Fruit fly (Drosophila melanogaster) whole organism, prepupa: ENCODE measurements around the gene Taf4.

Experiments used
- Blimp-1 ChIP-seq: fragments of 200-800 bp; sonication (Bioruptor generic); optimal IDR thresholded peaks from 3 replicates; lab custom pipeline; 2017; ENCODE audit warnings: missing biosample characterization, missing genetic modification characterization, mild to moderate bottlenecking, moderate library complexity, missing genetic modification reagents
- CG10631 ChIP-seq: fragments of 200-800 bp; sonication (Bioruptor generic); optimal IDR thresholded peaks from 2 replicates; lab custom pipeline; 2016; ENCODE audit warnings: missing biosample characterization, missing genetic modification characterization
- CG10669 ChIP-seq: fragments of 200-800 bp; sonication (Bioruptor generic); optimal IDR thresholded peaks from 3 replicates; lab custom pipeline; 2018; ENCODE audit warnings: missing biosample characterization, mild to moderate bottlenecking, missing genetic modification characterization, moderate library complexity
- CG11762 ChIP-seq: fragments of 200-800 bp; sonication (Bioruptor generic); optimal IDR thresholded peaks from 3 replicates; lab custom pipeline; 2016; ENCODE audit warnings: missing biosample characterization, missing genetic modification characterization; ENCODE audit not compliant: insufficient read depth
- CG11902 ChIP-seq: fragments of 200-800 bp; sonication (Bioruptor generic); optimal IDR thresholded peaks from 3 replicates; lab custom pipeline; 2016; ENCODE audit warnings: missing biosample characterization, missing genetic modification characterization
- CG15336 ChIP-seq: fragments of 200-800 bp; sonication (Bioruptor generic); IDR thresholded peaks from 2 replicates; pipeline ENCODE4 v1.3.6; 2022; ENCODE audit warnings: missing biosample characterization, missing genetic modification characterization
- CG1621 ChIP-seq: fragments of 200-800 bp; sonication (Bioruptor generic); optimal IDR thresholded peaks from 3 replicates; lab custom pipeline; 2018; ENCODE audit warnings: missing biosample characterization, mild to moderate bottlenecking, missing genetic modification characterization
- CG16779 ChIP-seq: fragments of 200-800 bp; sonication (Bioruptor generic); optimal IDR thresholded peaks from 3 replicates; lab custom pipeline; 2017; ENCODE audit warnings: missing biosample characterization, mild to moderate bottlenecking, missing genetic modification characterization
- CG3032 ChIP-seq: fragments of 200-800 bp; optimal IDR thresholded peaks from 2 replicates; lab custom pipeline; 2019; ENCODE audit warnings: missing biosample characterization, mild to moderate bottlenecking, missing genetic modification characterization, moderate library complexity
- CG31627 ChIP-seq: fragments of 200-800 bp; sonication (Bioruptor generic); optimal IDR thresholded peaks from 3 replicates; lab custom pipeline; 2016; ENCODE audit warnings: missing biosample characterization, missing genetic modification characterization
- CG32006 ChIP-seq: fragments of 200-800 bp; sonication (Bioruptor generic); optimal IDR thresholded peaks from 3 replicates; lab custom pipeline; 2017; ENCODE audit warnings: missing biosample characterization, mild to moderate bottlenecking, missing genetic modification characterization
- CG3919 ChIP-seq: fragments of 200-800 bp; sonication (Bioruptor generic); optimal IDR thresholded peaks from 3 replicates; lab custom pipeline; 2016; ENCODE audit warnings: missing biosample characterization, missing genetic modification characterization
- CG4318 ChIP-seq: fragments of 200-800 bp; sonication (Bioruptor generic); optimal IDR thresholded peaks from 3 replicates; lab custom pipeline; 2017; ENCODE audit warnings: missing biosample characterization, mild to moderate bottlenecking, missing genetic modification characterization
- CG6276 ChIP-seq: fragments of 200-800 bp; sonication (Bioruptor generic); optimal IDR thresholded peaks from 2 replicates; lab custom pipeline; 2017; ENCODE audit warnings: missing biosample characterization, mild to moderate bottlenecking, missing genetic modification characterization
- CG6792 ChIP-seq: fragments of 200-800 bp; sonication (Bioruptor generic); optimal IDR thresholded peaks from 3 replicates; lab custom pipeline; 2016; ENCODE audit warnings: missing biosample characterization, missing genetic modification characterization
- CG6808 ChIP-seq: fragments of 200-800 bp; sonication (Bioruptor generic); optimal IDR thresholded peaks from 3 replicates; lab custom pipeline; 2017; ENCODE audit warnings: missing biosample characterization, missing genetic modification characterization, mild to moderate bottlenecking, moderate library complexity, missing genetic modification reagents
- CG6854 ChIP-seq: fragments of 200-800 bp; sonication (Bioruptor generic); optimal IDR thresholded peaks from 2 replicates; lab custom pipeline; 2017; ENCODE audit warnings: missing biosample characterization, mild to moderate bottlenecking, missing genetic modification characterization
- CG7368 ChIP-seq: fragments of 200-800 bp; sonication (Bioruptor generic); optimal IDR thresholded peaks from 3 replicates; lab custom pipeline; 2016; ENCODE audit warnings: missing biosample characterization, missing genetic modification characterization
- CG8119 ChIP-seq: fragments of 200-800 bp; sonication (Bioruptor generic); IDR thresholded peaks from 3 replicates; pipeline ENCODE4 v1.3.6; 2022; ENCODE audit warnings: missing biosample characterization, missing genetic modification characterization
- CG8319 ChIP-seq: fragments of 200-800 bp; sonication (Bioruptor generic); optimal IDR thresholded peaks from 3 replicates; lab custom pipeline; 2016; ENCODE audit warnings: missing biosample characterization, missing genetic modification characterization
- CG8632 ChIP-seq: fragments of 200-800 bp; sonication (Bioruptor generic); optimal IDR thresholded peaks from 3 replicates; lab custom pipeline; 2016; ENCODE audit warnings: missing biosample characterization, missing genetic modification characterization
- Eip75B ChIP-seq: fragments of 200-800 bp; sonication (Bioruptor generic); optimal IDR thresholded peaks from 3 replicates; lab custom pipeline; 2016; ENCODE audit warnings: missing biosample characterization, missing genetic modification characterization
- Eip78C ChIP-seq: fragments of 200-800 bp; sonication (Bioruptor generic); peaks from one replicate; lab custom pipeline; 2016; ENCODE audit warnings: missing biosample characterization, missing genetic modification characterization
- Eip93F ChIP-seq: fragments of 200-800 bp; sonication (Bioruptor generic); optimal IDR thresholded peaks from 2 replicates; lab custom pipeline; 2016; ENCODE audit warnings: missing biosample characterization, mild to moderate bottlenecking, missing genetic modification characterization
- Ets21C ChIP-seq: fragments of 200-800 bp; sonication (Bioruptor generic); optimal IDR thresholded peaks from 3 replicates; lab custom pipeline; 2016; ENCODE audit warnings: missing biosample characterization, missing genetic modification characterization
- Ets96B ChIP-seq: fragments of 200-800 bp; optimal IDR thresholded peaks from 2 replicates; lab custom pipeline; 2019; ENCODE audit warnings: missing biosample characterization, mild to moderate bottlenecking, missing genetic modification characterization, moderate library complexity
- Gug ChIP-seq: fragments of 200-800 bp; sonication (Bioruptor generic); IDR thresholded peaks from 2 replicates; pipeline ENCODE4 v1.3.6; 2022; ENCODE audit warnings: missing biosample characterization, missing genetic modification characterization
- Hr39 ChIP-seq: fragments of 200-800 bp; sonication (Bioruptor generic); optimal IDR thresholded peaks from 2 replicates; lab custom pipeline; 2016; ENCODE audit warnings: missing biosample characterization, missing genetic modification characterization
- Lpt ChIP-seq: fragments of 200-800 bp; sonication (Bioruptor generic); optimal IDR thresholded peaks from 3 replicates; lab custom pipeline; 2016; ENCODE audit warnings: missing biosample characterization, missing genetic modification characterization
- Met ChIP-seq: fragments of 200-800 bp; sonication (Bioruptor generic); optimal IDR thresholded peaks from 3 replicates; lab custom pipeline; 2016; ENCODE audit warnings: missing biosample characterization, missing genetic modification characterization
- OdsH ChIP-seq: fragments of 200-800 bp; sonication (Bioruptor generic); optimal IDR thresholded peaks from 3 replicates; lab custom pipeline; 2016; ENCODE audit warnings: missing biosample characterization, missing genetic modification characterization
- Sox102F ChIP-seq: fragments of 200-800 bp; sonication (Bioruptor generic); optimal IDR thresholded peaks from 2 replicates; lab custom pipeline; 2016; ENCODE audit warnings: missing biosample characterization, mild to moderate bottlenecking, missing genetic modification characterization
- Sox14 ChIP-seq: fragments of 200-800 bp; sonication (Bioruptor generic); optimal IDR thresholded peaks from 3 replicates; lab custom pipeline; 2016; ENCODE audit warnings: missing biosample characterization, missing genetic modification characterization
- Sox15 ChIP-seq: fragments of 200-800 bp; sonication (Bioruptor generic); optimal IDR thresholded peaks from 3 replicates; lab custom pipeline; 2016; ENCODE audit warnings: missing biosample characterization, missing genetic modification characterization
- achi ChIP-seq: fragments of 200-800 bp; sonication (Bioruptor generic); optimal IDR thresholded peaks from 3 replicates; lab custom pipeline; 2016; ENCODE audit warnings: missing biosample characterization, missing genetic modification characterization
- acj6 ChIP-seq: fragments of 200-800 bp; sonication (Bioruptor generic); optimal IDR thresholded peaks from 3 replicates; lab custom pipeline; 2016; ENCODE audit warnings: missing biosample characterization, missing genetic modification characterization
- cyc ChIP-seq: fragments of 200-800 bp; sonication (Bioruptor generic); optimal IDR thresholded peaks from 3 replicates; lab custom pipeline; 2016; ENCODE audit warnings: missing biosample characterization, missing genetic modification characterization
- dac ChIP-seq: fragments of 200-800 bp; sonication (Bioruptor generic); optimal IDR thresholded peaks from 2 replicates; lab custom pipeline; 2017; ENCODE audit warnings: missing biosample characterization, mild to moderate bottlenecking, missing genetic modification characterization
- esn ChIP-seq: fragments of 200-800 bp; sonication (Bioruptor generic); optimal IDR thresholded peaks from 2 replicates; lab custom pipeline; 2016; ENCODE audit warnings: missing biosample characterization, mild to moderate bottlenecking, missing genetic modification characterization, moderate library complexity
- fd85E ChIP-seq: fragments of 200-800 bp; sonication (Bioruptor generic); optimal IDR thresholded peaks from 3 replicates; lab custom pipeline; 2016; ENCODE audit warnings: missing biosample characterization, missing genetic modification characterization
- fkh ChIP-seq: fragments of 200-800 bp; sonication (Bioruptor generic); optimal IDR thresholded peaks from 3 replicates; lab custom pipeline; 2017; ENCODE audit warnings: missing biosample characterization, mild to moderate bottlenecking, missing genetic modification characterization, moderate library complexity
- lz ChIP-seq: fragments of 200-800 bp; sonication (Bioruptor generic); optimal IDR thresholded peaks from 3 replicates; lab custom pipeline; 2016; ENCODE audit warnings: missing biosample characterization, missing genetic modification characterization
- net ChIP-seq: fragments of 200-800 bp; sonication (Bioruptor generic); optimal IDR thresholded peaks from 3 replicates; lab custom pipeline; 2016; ENCODE audit warnings: missing biosample characterization, missing genetic modification characterization
- pdm3 ChIP-seq: fragments of 200-800 bp; sonication (Bioruptor generic); optimal IDR thresholded peaks from 3 replicates; lab custom pipeline; 2016; ENCODE audit warnings: missing biosample characterization, missing genetic modification characterization
- spab ChIP-seq: fragments of 200-800 bp; sonication (Bioruptor generic); optimal IDR thresholded peaks from 2 replicates; lab custom pipeline; 2017; ENCODE audit warnings: missing biosample characterization, mild to moderate bottlenecking, missing genetic modification characterization, missing genetic modification reagents
- ss ChIP-seq, 2 experiments: fragments of 200-800 bp; sonication (Bioruptor generic); optimal IDR thresholded peaks; 2 replicates in 1 of 2; 3 replicates in 1 of 2; lab custom pipeline; 2017 to 2018; ENCODE audit warnings: mild to moderate bottlenecking in 2 of 2, missing biosample characterization in 2 of 2, missing genetic modification characterization in 2 of 2, moderate library complexity in 1 of 2
- vri ChIP-seq: fragments of 200-800 bp; sonication (Bioruptor generic); optimal IDR thresholded peaks from 3 replicates; lab custom pipeline; 2016; ENCODE audit warnings: missing biosample characterization, mild to moderate bottlenecking, missing genetic modification characterization

The Taf4 gene

DNA sequence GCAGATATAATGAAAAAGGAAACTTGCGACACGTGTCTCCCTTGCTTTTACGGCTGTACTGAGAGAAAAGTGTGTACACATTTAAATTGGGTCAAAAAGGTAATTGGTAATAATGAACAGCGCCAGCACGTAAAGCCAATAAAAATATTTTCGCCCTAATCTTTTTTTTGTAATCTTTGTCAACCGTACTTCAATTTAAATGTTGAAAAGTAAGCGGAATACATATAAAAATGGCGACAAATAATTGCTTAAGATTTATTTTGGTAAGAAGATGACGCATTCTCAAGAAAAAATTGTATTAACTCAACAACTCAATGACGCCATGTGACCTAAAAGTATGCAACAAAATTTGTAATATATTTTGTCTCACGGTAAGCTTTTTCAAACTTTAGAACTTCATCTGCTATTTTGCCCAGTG is 34.8 kb downstream of the Taf4 start (continued):
- TF ChIP-seq Eip75B (peak; percentile 64), CG11902 (GFP tag; lab: Kevin White, UChicago) (peak; percentile 29), Sox14 (GFP tag; lab: Kevin White, UChicago) (peak; percentile 36), CG11762 (GFP tag; lab: Kevin White, UChicago) (peak; percentile 61), Sox15 (GFP tag; lab: Kevin White, UChicago) (peak; percentile 15), fd85E (GFP tag; lab: Kevin White, UChicago) (no peak), OdsH (GFP tag; lab: Kevin White, UChicago) (peak; percentile 36), ss (GFP tag; optimal IDR thresholded peaks at IDR 0.05; lab: Kevin White, UChicago) (peak in 1 of 2 experiments; percentile 24), CG8632 (peak; percentile 45), Blimp-1 (GFP tag; lab: Kevin White, UChicago) (no peak), CG3919 (peak; percentile 49), CG6808 (GFP tag; lab: Kevin White, UChicago) (peak; percentile 46), CG4318 (GFP tag; lab: Kevin White, UChicago) (no peak), achi (no peak)
- TF ChIP-seq, all 60 proteins: peak for 42

DNA sequence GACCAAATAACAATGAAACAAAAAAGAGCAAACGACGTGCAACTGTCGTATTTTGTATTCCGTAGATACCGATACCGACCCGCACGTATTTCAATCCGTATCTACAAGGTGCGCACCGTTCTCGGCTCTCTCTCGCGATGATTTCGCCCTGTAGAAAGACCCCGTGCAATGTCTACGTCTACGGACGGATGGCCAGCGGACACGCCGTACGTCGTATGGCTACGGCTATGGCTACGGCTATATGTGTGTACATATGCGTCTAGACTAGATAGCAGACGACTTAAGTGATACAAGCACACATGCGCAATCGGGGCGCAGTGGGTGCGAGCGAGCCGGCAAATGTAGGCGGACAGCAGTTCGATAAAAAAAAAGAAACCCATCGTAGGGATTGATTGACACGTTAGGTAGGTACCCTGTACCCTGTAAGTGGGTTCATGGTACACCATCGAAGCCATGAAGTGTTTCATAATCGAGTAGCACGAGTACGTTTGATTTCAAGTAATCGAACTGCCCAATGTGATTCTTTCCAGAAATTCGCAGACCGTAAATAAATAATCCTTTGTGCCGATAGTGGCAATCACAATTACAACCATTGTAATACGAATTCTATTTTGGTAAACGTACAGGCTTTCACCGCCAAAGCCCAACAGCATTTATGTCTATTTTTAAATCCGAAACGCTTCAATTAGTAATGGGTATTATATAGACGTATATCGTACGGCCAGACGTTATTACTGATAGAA is 36.6 kb downstream of the Taf4 start:
- TF ChIP-seq Hr39: peak; percentile 23
- TF ChIP-seq CG32006: peak; percentile 52
- no peak for TF ChIP-seq Lpt
- no peak for TF ChIP-seq CG6854 (GFP tag; lab: Kevin White, UChicago)
- peak; percentile 46 for TF ChIP-seq fkh (GFP tag; lab: Kevin White, UChicago)
- peak; percentile 47 for TF ChIP-seq pdm3 (GFP tag; lab: Kevin White, UChicago)
- peak; percentile 17 for TF ChIP-seq CG6792 (GFP tag; lab: Kevin White, UChicago)
- peak; percentile 34 for TF ChIP-seq acj6 (GFP tag; lab: Kevin White, UChicago)
- no peak for TF ChIP-seq CG7368 (GFP tag; lab: Kevin White, UChicago)
- peak; percentile 42 for TF ChIP-seq Eip75B
- no peak for TF ChIP-seq CG16779 (tag; lab: Kevin White, UChicago)
- no peak for TF ChIP-seq Gug (GFP tag; lab: Robert Waterston, UW)
- TF ChIP-seq CG10631 (GFP tag; lab: Kevin White, UChicago): peak; percentile 24
- no peak for TF ChIP-seq CG31627 (GFP tag; lab: Kevin White, UChicago)
- peak; percentile 56 for TF ChIP-seq CG1621 (tag; lab: Kevin White, UChicago)
- TF ChIP-seq esn (GFP tag; lab: Kevin White, UChicago): peak; percentile 23
- peak; percentile 58 for TF ChIP-seq Eip93F (GFP tag; lab: Kevin White, UChicago)
- no peak for TF ChIP-seq dac (GFP tag; lab: Kevin White, UChicago)
- peak; percentile 23 for TF ChIP-seq Sox14 (GFP tag; lab: Kevin White, UChicago)
- peak; percentile 32 for TF ChIP-seq net
- TF ChIP-seq CG8319 (GFP tag; lab: Kevin White, UChicago): peak; percentile 25
- peak; percentile 24 for TF ChIP-seq OdsH (GFP tag; lab: Kevin White, UChicago)
- TF ChIP-seq Sox102F: no peak
- TF ChIP-seq Met (GFP tag; lab: Kevin White, UChicago): peak; percentile 27
- TF ChIP-seq CG3919: peak; percentile 36
- peak; percentile 22 for TF ChIP-seq Ets96B (tag; lab: Kevin White, UChicago)
- peak; percentile 24 for TF ChIP-seq CG10669
- peak; percentile 14 for TF ChIP-seq Ets21C (GFP tag; lab: Kevin White, UChicago)
- peak; percentile 31 for TF ChIP-seq CG11902 (GFP tag; lab: Kevin White, UChicago)
- TF ChIP-seq CG6808 (GFP tag; lab: Kevin White, UChicago): peak; percentile 43
- no peak for TF ChIP-seq Sox15 (GFP tag; lab: Kevin White, UChicago)
- TF ChIP-seq cyc (GFP tag; lab: Kevin White, UChicago): no peak
- TF ChIP-seq CG6276: no peak
- TF ChIP-seq spab (GFP tag; lab: Kevin White, UChicago): no peak
- peak; percentile 0 for TF ChIP-seq CG3032 (tag; lab: Kevin White, UChicago)
- TF ChIP-seq vri (GFP tag; lab: Kevin White, UChicago): peak; percentile 46
- TF ChIP-seq Eip78C (GFP tag; lab: Kevin White, UChicago): peak; percentile 83
- TF ChIP-seq CG11762 (GFP tag; lab: Kevin White, UChicago): peak; percentile 37
- no peak for TF ChIP-seq CG8119 (GFP tag; lab: Robert Waterston, UW)
- TF ChIP-seq CG15336 (GFP tag; lab: Robert Waterston, UW): no peak
- peak; percentile 8 for TF ChIP-seq achi
- peak; percentile 43 for TF ChIP-seq lz (GFP tag; lab: Kevin White, UChicago)
